Worm (Caenorhabditis elegans) whole organism, young adult: ENCODE data around the gene T27F7.12.

Experiments
- B0019.2 ChIP-seq: fragments of 200-800 bp; sonication (Bioruptor generic); conservative IDR thresholded peaks from 2 replicates; pipeline ENCODE4 v1.3.6; 2022; ENCODE audit warnings: missing genetic modification reagents, missing genetic modification characterization, missing compliant biosample characterization
- C06A6.2 ChIP-seq: fragments of 200-800 bp; sonication (Bioruptor generic); conservative IDR thresholded peaks from 2 replicates; pipeline ENCODE4 v1.3.6; 2022; ENCODE audit warnings: missing genetic modification characterization, missing compliant biosample characterization
- K11D2.4 ChIP-seq: fragments of 200-800 bp; sonication (Bioruptor generic); IDR thresholded peaks from 2 replicates; pipeline ENCODE4 v1.3.6; 2022; ENCODE audit warnings: missing genetic modification reagents, missing genetic modification characterization, missing compliant biosample characterization
- ama-1 ChIP-seq, 3 experiments: fragments of 150-350 bp in 1 of 3; sonication (generic microtip) in 2 of 3; optimal IDR thresholded peaks; 2 replicates each; lab custom pipeline; 2014 to 2018; ENCODE audit warnings: missing biosample characterization in 2 of 3, missing genetic modification characterization in 2 of 3, missing genetic modification reagents in 2 of 3
- athp-1 ChIP-seq: sonication (generic microtip); optimal IDR thresholded peaks from 2 replicates; lab custom pipeline; 2017; ENCODE audit warnings: mild to moderate bottlenecking, missing genetic modification characterization, missing compliant biosample characterization
- ccch-3 ChIP-seq: fragments of 200-800 bp; sonication (Bioruptor generic); optimal IDR thresholded peaks from 2 replicates; lab custom pipeline; 2018; ENCODE audit warnings: mild to moderate bottlenecking, missing genetic modification characterization, missing compliant biosample characterization
- mcd-1 ChIP-seq: fragments of 200-800 bp; sonication (Bioruptor generic); IDR thresholded peaks from 2 replicates; pipeline ENCODE4 v1.3.6; 2022; ENCODE audit warnings: missing genetic modification reagents, missing genetic modification characterization, missing compliant biosample characterization
- snpc-4 ChIP-seq, 5 experiments: fragments of 150-350 bp in 1 of 5; sonication (generic microtip) in 4 of 5; optimal IDR thresholded peaks; 2 replicates each; lab custom pipeline; 2014 to 2018; ENCODE audit warnings: missing genetic modification characterization in 5 of 5, missing biosample characterization in 3 of 5, antibody characterized with exemption in 2 of 5, mild to moderate bottlenecking in 2 of 5, missing compliant biosample characterization in 2 of 5, missing genotype in 2 of 5, moderate library complexity in 2 of 5, missing genetic modification reagents in 1 of 5
- ztf-26 ChIP-seq: sonication (generic microtip); optimal IDR thresholded peaks from 2 replicates; lab custom pipeline; 2017; ENCODE audit warnings: missing genetic modification characterization, missing compliant biosample characterization

DNA sequence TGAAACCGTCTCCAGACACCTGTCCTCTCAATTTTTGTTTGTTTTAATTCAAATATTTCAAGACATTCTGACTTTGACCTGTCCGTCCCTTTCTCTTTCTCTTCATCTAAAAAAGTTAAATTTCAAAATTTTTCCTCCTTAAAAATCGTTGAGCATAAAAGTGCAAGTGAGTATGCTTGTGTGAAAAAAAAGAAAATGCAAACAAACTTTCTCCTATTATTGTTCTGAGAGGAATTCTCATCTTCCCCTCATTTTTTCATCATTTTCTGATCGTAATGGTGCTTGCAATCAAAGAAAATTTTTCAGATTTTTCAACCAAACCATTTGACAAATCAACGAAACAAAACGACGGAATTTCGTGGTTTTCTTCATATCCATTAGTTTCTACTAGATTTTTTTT, 21.0 kb upstream of the T27F7.12 start, which contains the start of gene shc-2:
- TF ChIP-seq athp-1 (tag; lab: Kevin White, UChicago) (no peak), ztf-26 (tag; lab: Kevin White, UChicago) (no peak), snpc-4 (GFP tag; optimal IDR thresholded peaks at IDR 0.05; lab: Kevin White, UChicago) (no peak), snpc-4 (tag; optimal IDR thresholded peaks at IDR 0.05; lab: Kevin White, UChicago) (no peak), ccch-3 (GFP tag; lab: Kevin White, UChicago) (no peak), B0019.2 (GFP tag; lab: Robert Waterston, UW) (no peak), ama-1 (optimal IDR thresholded peaks at IDR 0.05; lab: Kevin White, UChicago) (no peak), ama-1 (GFP tag; optimal IDR thresholded peaks at IDR 0.05; lab: Kevin White, UChicago) (no peak), mcd-1 (GFP tag; lab: Robert Waterston, UW) (no peak), K11D2.4 (GFP tag; lab: Robert Waterston, UW) (no peak), C06A6.2 (no peak)
